Worm (Caenorhabditis elegans) whole organism, L1 larva: Measurements from ENCODE around the gene F46B3.16.

ENCODE experiments used
- ceh-8 ChIP-seq: fragments of 200-800 bp; sonication (Bioruptor generic); optimal IDR thresholded peaks from 2 replicates; lab custom pipeline; 2018; ENCODE audit warnings: mild to moderate bottlenecking, missing genetic modification characterization, moderate library complexity, missing compliant biosample characterization
- ceh-82 ChIP-seq, 3 experiments: fragments of 150-350 bp in 1 of 3; sonication (generic microtip) in 2 of 3; optimal IDR thresholded peaks; 2 replicates each; lab custom pipeline; 2014 to 2017; ENCODE audit warnings: missing biosample characterization in 3 of 3, missing genetic modification characterization in 3 of 3
- elt-3 ChIP-seq, 6 experiments: fragments of 150-350 bp in 1 of 6; sonication (generic microtip); optimal IDR thresholded peaks; 2 replicates each; lab custom pipeline; 2017 to 2018; ENCODE audit warnings: missing biosample characterization in 6 of 6, missing genetic modification characterization in 6 of 6, inconsistent platforms in 1 of 6
- lin-39 ChIP-seq: fragments of 150-350 bp; optimal IDR thresholded peaks from 2 replicates; lab custom pipeline; 2014; ENCODE audit warnings: missing biosample characterization, missing genetic modification reagents, missing genetic modification characterization
- lir-3 ChIP-seq: sonication (generic microtip); optimal IDR thresholded peaks from 2 replicates; lab custom pipeline; 2016; ENCODE audit warnings: mild to moderate bottlenecking, missing genetic modification characterization, moderate library complexity, missing compliant biosample characterization; ENCODE audit not compliant: poor library complexity
- snpc-4 ChIP-seq: fragments of 150-350 bp; optimal IDR thresholded peaks from 2 replicates; lab custom pipeline; 2014; ENCODE audit warnings: missing biosample characterization, missing genetic modification characterization

- no peak for TF ChIP-seq ceh-8 (GFP tag; lab: Kevin White, UChicago)
- no peak for TF ChIP-seq lin-39 (tag; lab: Kevin White, UChicago)
- TF ChIP-seq elt-3 (tag; optimal IDR thresholded peaks at IDR 0.05; lab: Kevin White, UChicago): no peak
- no peak for TF ChIP-seq snpc-4 (tag; lab: Kevin White, UChicago)
- TF ChIP-seq lir-3: no peak
- TF ChIP-seq ceh-82 (tag; optimal IDR thresholded peaks at IDR 0.05; lab: Kevin White, UChicago): no peak
Measured at ce11 chrV:20636855-20637254, 2.4 kb downstream of the F46B3.16 start, which contains the start of gene ttr-13.
